Fruit fly (Drosophila melanogaster) whole organism, pupa: Measurements from ENCODE around the gene Pop4.

Experiments used
- CG10348 ChIP-seq: fragments of 200-800 bp; sonication (Bioruptor generic); IDR thresholded peaks from 2 replicates; pipeline ENCODE4 v1.3.6; 2022; ENCODE audit warnings: missing biosample characterization, missing genetic modification characterization
- CG13204 ChIP-seq: fragments of 200-800 bp; sonication (Bioruptor generic); optimal IDR thresholded peaks from 2 replicates; lab custom pipeline; 2018; ENCODE audit warnings: missing biosample characterization, mild to moderate bottlenecking, missing genetic modification characterization, moderate library complexity
- CG14655 ChIP-seq: fragments of 200-800 bp; sonication (Bioruptor generic); optimal IDR thresholded peaks from 3 replicates; lab custom pipeline; 2017; ENCODE audit warnings: mild to moderate bottlenecking, missing biosample characterization, missing genetic modification reagents, missing genetic modification characterization
- CG17806 ChIP-seq: fragments of 200-800 bp; sonication (Bioruptor generic); optimal IDR thresholded peaks from 2 replicates; lab custom pipeline; 2018; ENCODE audit warnings: missing biosample characterization, mild to moderate bottlenecking, missing genetic modification characterization, moderate library complexity
- CG32121 ChIP-seq: fragments of 200-800 bp; sonication (Bioruptor generic); IDR thresholded peaks from 2 replicates; pipeline ENCODE4 v1.3.6; 2022; ENCODE audit warnings: missing biosample characterization, missing genetic modification characterization
- CG34367 ChIP-seq: fragments of 200-800 bp; sonication (Bioruptor generic); optimal IDR thresholded peaks from 2 replicates; lab custom pipeline; 2018; ENCODE audit warnings: missing biosample characterization, mild to moderate bottlenecking, missing genetic modification characterization
- CG8301 ChIP-seq: fragments of 200-800 bp; sonication (Bioruptor generic); optimal IDR thresholded peaks from 2 replicates; lab custom pipeline; 2018; ENCODE audit warnings: missing biosample characterization, mild to moderate bottlenecking, missing genetic modification characterization
- CG9948 ChIP-seq: fragments of 200-800 bp; sonication (Bioruptor generic); optimal IDR thresholded peaks from 2 replicates; lab custom pipeline; 2018; ENCODE audit warnings: missing biosample characterization, mild to moderate bottlenecking, missing genetic modification characterization, moderate library complexity
- Pif1A ChIP-seq: fragments of 200-800 bp; sonication (Bioruptor generic); optimal IDR thresholded peaks from 3 replicates; lab custom pipeline; 2016; ENCODE audit warnings: missing biosample characterization, missing genetic modification characterization
- Pif1B ChIP-seq: fragments of 200-800 bp; sonication (Bioruptor generic); optimal IDR thresholded peaks from 3 replicates; lab custom pipeline; 2016; ENCODE audit warnings: missing biosample characterization, missing genetic modification characterization
- Snoo ChIP-seq: fragments of 200-800 bp; sonication (Bioruptor generic); optimal IDR thresholded peaks from 3 replicates; lab custom pipeline; 2017; ENCODE audit warnings: missing biosample characterization, mild to moderate bottlenecking, missing genetic modification characterization, inconsistent platforms
- fd96Ca ChIP-seq: fragments of 200-800 bp; sonication (Bioruptor generic); IDR thresholded peaks from 3 replicates; pipeline ENCODE4 v1.3.6; 2022; ENCODE audit warnings: missing biosample characterization, missing genetic modification characterization
- gl ChIP-seq: fragments of 200-800 bp; sonication (Bioruptor generic); optimal IDR thresholded peaks from 2 replicates; lab custom pipeline; 2018; ENCODE audit warnings: missing biosample characterization, mild to moderate bottlenecking, missing genetic modification characterization
- rn ChIP-seq: fragments of 200-800 bp; sonication (Bioruptor generic); IDR thresholded peaks from 2 replicates; pipeline ENCODE4 v1.3.6; 2022; ENCODE audit warnings: missing biosample characterization, missing genetic modification characterization

DNA sequence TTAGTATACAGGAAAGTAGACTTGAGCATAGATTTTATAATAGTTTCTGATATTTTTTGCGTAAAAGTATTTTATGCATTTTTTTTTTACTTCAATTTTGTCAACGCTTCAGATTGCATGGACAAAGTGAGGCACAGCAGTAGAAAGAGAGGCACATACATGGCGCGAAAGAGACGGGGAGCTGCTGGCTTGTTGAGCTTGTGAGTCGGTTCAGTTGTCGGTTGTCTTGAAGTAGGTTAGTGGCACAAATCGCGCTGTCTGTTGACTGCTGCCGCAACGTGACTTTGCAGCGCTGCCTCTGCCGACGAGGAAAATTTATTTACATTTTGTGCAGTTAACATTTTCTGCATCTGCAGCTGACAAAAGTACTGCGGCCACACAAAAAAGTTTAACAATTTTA, 27.3 kb upstream of the Pop4 start:
- TF ChIP-seq fd96Ca (GFP tag; lab: Robert Waterston, UW) (no peak), Pif1A (no peak), CG34367 (tag; lab: Kevin White, UChicago) (no peak), gl (tag; lab: Kevin White, UChicago) (no peak), CG10348 (GFP tag; lab: Robert Waterston, UW) (no peak), Pif1B (no peak), CG13204 (no peak), rn (no peak), CG17806 (tag; lab: Kevin White, UChicago) (no peak), CG14655 (GFP tag; lab: Kevin White, UChicago) (no peak), CG32121 (GFP tag; lab: Robert Waterston, UW) (no peak), CG8301 (no peak), Snoo (no peak), CG9948 (tag; lab: Kevin White, UChicago) (no peak)
